Worm (Caenorhabditis elegans): ENCODE measurements around the gene ZK177.11.

- TF ChIP-seq nhr-12 (tag; optimal IDR thresholded peaks at IDR 0.05) (no peak), lin-13 (tag; optimal IDR thresholded peaks at IDR 0.05) (no peak), nhr-237 (tag; optimal IDR thresholded peaks at IDR 0.05) (no peak), unc-62 (GFP tag; optimal IDR thresholded peaks at IDR 0.05) (no peak), unc-39 (tag; optimal IDR thresholded peaks at IDR 0.05) (no peak), mls-2 (tag; optimal IDR thresholded peaks at IDR 0.05) (no peak), elt-1 (tag; optimal IDR thresholded peaks at IDR 0.05; ENCODE audit: borderline replicate concordance, insufficient read depth) (no peak), mab-5 (tag; optimal IDR thresholded peaks at IDR 0.05) (no peak), nhr-76 (tag; optimal IDR thresholded peaks at IDR 0.05) (no peak), nhr-28 (tag; optimal IDR thresholded peaks at IDR 0.05) (no peak), snpc-4 (tag; optimal IDR thresholded peaks at IDR 0.05) (no peak)
Observed at ce11 chrII:5500470-5500869, 22.3 kb upstream of the ZK177.11 start, which contains the start of gene fzy-1.
